Fruit fly (Drosophila melanogaster) whole organism, embryonic: ENCODE data around the gene CG14442.

Source experiments
- Ada2b ChIP-seq: fragments of 200-800 bp; sonication (Bioruptor generic); IDR thresholded peaks from 2 replicates; pipeline ENCODE4 v1.3.6; 2022; ENCODE audit warnings: missing biosample characterization, missing genetic modification characterization
- C15 ChIP-seq: fragments of 200-800 bp; sonication (Bioruptor generic); IDR thresholded peaks from 3 replicates; pipeline ENCODE4 v1.3.6; 2022; ENCODE audit warnings: missing biosample characterization, missing genetic modification characterization
- CG11695 ChIP-seq: fragments of 200-800 bp; sonication (Bioruptor generic); IDR thresholded peaks from 3 replicates; pipeline ENCODE4 v1.3.6; 2022; ENCODE audit warnings: missing biosample characterization, missing genetic modification characterization
- CG13424 ChIP-seq: fragments of 200-800 bp; sonication (Bioruptor generic); optimal IDR thresholded peaks from 2 replicates; lab custom pipeline; 2019; ENCODE audit warnings: missing biosample characterization, mild to moderate bottlenecking, missing genetic modification characterization, moderate library complexity
- CG14441 ChIP-seq: fragments of 200-800 bp; sonication (Bioruptor generic); IDR thresholded peaks from 2 replicates; pipeline ENCODE4 v1.3.6; 2022; ENCODE audit warnings: missing biosample characterization, missing genetic modification characterization
- CG15073 ChIP-seq: fragments of 200-800 bp; sonication (Bioruptor generic); optimal IDR thresholded peaks from 2 replicates; lab custom pipeline; 2016; ENCODE audit warnings: missing biosample characterization, missing genetic modification characterization
- CG17829 ChIP-seq: fragments of 200-800 bp; optimal IDR thresholded peaks from 2 replicates; lab custom pipeline; 2019; ENCODE audit warnings: missing biosample characterization, mild to moderate bottlenecking, missing genetic modification characterization, moderate library complexity
- CG18476 ChIP-seq: fragments of 200-800 bp; sonication (Bioruptor generic); optimal IDR thresholded peaks from 2 replicates; lab custom pipeline; 2016; ENCODE audit warnings: missing biosample characterization, mild to moderate bottlenecking, missing genetic modification characterization
- CG2678 ChIP-seq: fragments of 200-800 bp; sonication (Bioruptor generic); optimal IDR thresholded peaks from 3 replicates; lab custom pipeline; 2019; ENCODE audit warnings: missing biosample characterization, mild to moderate bottlenecking, missing genetic modification characterization, moderate library complexity
- CG2889 ChIP-seq: fragments of 200-800 bp; sonication (Bioruptor generic); IDR thresholded peaks from 3 replicates; pipeline ENCODE4 v1.3.6; 2022; ENCODE audit warnings: missing biosample characterization, missing genetic modification characterization
- CG3163 ChIP-seq: fragments of 200-800 bp; sonication (Bioruptor generic); optimal IDR thresholded peaks from 3 replicates; lab custom pipeline; 2016; ENCODE audit warnings: missing biosample characterization, missing genetic modification characterization
- CG32532 ChIP-seq: fragments of 200-800 bp; sonication (Bioruptor generic); IDR thresholded peaks from 2 replicates; pipeline ENCODE4 v1.3.6; 2022; ENCODE audit warnings: missing biosample characterization, missing genetic modification characterization
- CG3281 ChIP-seq: fragments of 200-800 bp; sonication (Bioruptor generic); optimal IDR thresholded peaks from 3 replicates; lab custom pipeline; 2017; ENCODE audit warnings: missing biosample characterization, mild to moderate bottlenecking, missing genetic modification characterization
- CG3726 ChIP-seq: fragments of 200-800 bp; sonication (Bioruptor generic); IDR thresholded peaks from 3 replicates; pipeline ENCODE4, ENCODE4 v1.3.6; 2022; ENCODE audit warnings: missing biosample characterization, missing genetic modification characterization
- CG4404 ChIP-seq: fragments of 200-800 bp; sonication (Bioruptor generic); IDR thresholded peaks from 2 replicates; pipeline ENCODE4 v1.3.6; 2022; ENCODE audit warnings: missing biosample characterization, missing genetic modification characterization
- CG4820 ChIP-seq: fragments of 200-800 bp; sonication (Bioruptor generic); optimal IDR thresholded peaks from 3 replicates; lab custom pipeline; 2016; ENCODE audit warnings: missing biosample characterization, missing genetic modification characterization
- CG7271 ChIP-seq: fragments of 200-800 bp; sonication (Bioruptor generic); optimal IDR thresholded peaks from 2 replicates; lab custom pipeline; 2018; ENCODE audit warnings: missing biosample characterization, mild to moderate bottlenecking, missing genetic modification characterization, moderate library complexity
- CG7786 ChIP-seq: fragments of 200-800 bp; sonication (Bioruptor generic); optimal IDR thresholded peaks from 2 replicates; lab custom pipeline; 2016; ENCODE audit warnings: missing biosample characterization, missing genetic modification characterization
- CG8924 ChIP-seq: fragments of 200-800 bp; optimal IDR thresholded peaks from 3 replicates; lab custom pipeline; 2019; ENCODE audit warnings: missing biosample characterization, mild to moderate bottlenecking, missing genetic modification characterization, moderate library complexity
- CG9437 ChIP-seq: fragments of 200-800 bp; sonication (Bioruptor generic); optimal IDR thresholded peaks from 2 replicates; lab custom pipeline; 2018; ENCODE audit warnings: missing biosample characterization, mild to moderate bottlenecking, missing genetic modification characterization
- Camta ChIP-seq: fragments of 200-800 bp; sonication (Bioruptor generic); optimal IDR thresholded peaks from 2 replicates; lab custom pipeline; 2016; ENCODE audit warnings: missing biosample characterization, missing genetic modification characterization
- D ChIP-seq, 2 experiments: fragments of 200-800 bp in 1 of 2; fragments of >200 bp in 1 of 2; sonication (Bioruptor generic) in 1 of 2; optimal IDR thresholded peaks; 2 replicates in 1 of 2; 3 replicates in 1 of 2; lab custom pipeline; 2017; ENCODE audit warnings: mild to moderate bottlenecking in 1 of 2, missing biosample characterization in 1 of 2, missing genetic modification characterization in 1 of 2, missing genetic modification reagents in 1 of 2
- D19B ChIP-seq: fragments of 200-800 bp; sonication (Bioruptor generic); optimal IDR thresholded peaks from 2 replicates; lab custom pipeline; 2017; ENCODE audit warnings: missing biosample characterization, mild to moderate bottlenecking, missing genetic modification characterization
- Dip2 ChIP-seq: fragments of 200-800 bp; sonication (Bioruptor generic); IDR thresholded peaks from 2 replicates; pipeline ENCODE4 v1.3.6; 2022; ENCODE audit warnings: missing biosample characterization, missing genetic modification characterization
- E2f1 ChIP-seq: fragments of 200-800 bp; sonication (Bioruptor generic); IDR thresholded peaks from 2 replicates; pipeline ENCODE4 v1.3.6; 2022; ENCODE audit warnings: missing biosample characterization, missing genetic modification characterization
- Fer2 ChIP-seq: fragments of 200-800 bp; sonication (Bioruptor generic); optimal IDR thresholded peaks from 2 replicates; lab custom pipeline; 2018; ENCODE audit warnings: missing biosample characterization, mild to moderate bottlenecking, missing genetic modification characterization, moderate library complexity
- HLH4C ChIP-seq: fragments of 200-800 bp; sonication (Bioruptor generic); IDR thresholded peaks from 3 replicates; pipeline ENCODE4 v1.3.6; 2022; ENCODE audit warnings: missing biosample characterization, missing genetic modification characterization; ENCODE audit not compliant: partially characterized antibody
- Hey ChIP-seq: fragments of 200-800 bp; sonication (Bioruptor generic); optimal IDR thresholded peaks from 3 replicates; lab custom pipeline; 2018; ENCODE audit warnings: missing biosample characterization, mild to moderate bottlenecking, missing genetic modification characterization
- HmgD ChIP-seq: fragments of 200-800 bp; sonication (Bioruptor generic); optimal IDR thresholded peaks from 3 replicates; lab custom pipeline; 2016; ENCODE audit warnings: missing biosample characterization, missing genetic modification characterization
- Mad ChIP-seq: fragments of 200-800 bp; sonication (Bioruptor generic); optimal IDR thresholded peaks from 2 replicates; lab custom pipeline; 2016; ENCODE audit warnings: missing biosample characterization, missing genetic modification characterization
- Rx ChIP-seq: fragments of 200-800 bp; sonication (Bioruptor generic); IDR thresholded peaks from 2 replicates; pipeline ENCODE4 v1.3.6; 2022; ENCODE audit warnings: missing biosample characterization, missing genetic modification characterization
- Sry-β ChIP-seq: fragments of 200-800 bp; sonication (Bioruptor generic); optimal IDR thresholded peaks from 2 replicates; lab custom pipeline; 2018; ENCODE audit warnings: missing biosample characterization, mild to moderate bottlenecking, missing genetic modification characterization, moderate library complexity
- al ChIP-seq: fragments of 200-800 bp; sonication (Bioruptor generic); IDR thresholded peaks from 2 replicates; pipeline ENCODE4 v1.3.6; 2022; ENCODE audit warnings: missing biosample characterization, missing genetic modification characterization
- ash1 ChIP-seq: fragments of 200-800 bp; sonication (Bioruptor generic); optimal IDR thresholded peaks from 2 replicates; lab custom pipeline; 2018; ENCODE audit warnings: missing biosample characterization, mild to moderate bottlenecking, missing genetic modification characterization
- caup ChIP-seq: fragments of 200-800 bp; sonication (Bioruptor generic); optimal IDR thresholded peaks from 3 replicates; lab custom pipeline; 2017; ENCODE audit warnings: missing biosample characterization, mild to moderate bottlenecking, missing genetic modification characterization, moderate library complexity; ENCODE audit not compliant: severe bottlenecking
- da ChIP-seq: fragments of 200-800 bp; sonication (Bioruptor generic); optimal IDR thresholded peaks from 2 replicates; lab custom pipeline; 2016; ENCODE audit warnings: missing biosample characterization, missing genetic modification characterization
- ewg ChIP-seq: fragments of 200-800 bp; sonication (Bioruptor generic); optimal IDR thresholded peaks from 3 replicates; lab custom pipeline; 2017; ENCODE audit warnings: mild to moderate bottlenecking, missing biosample characterization, missing genetic modification reagents, missing genetic modification characterization
- gcm ChIP-seq: fragments of 200-800 bp; sonication (Bioruptor generic); optimal IDR thresholded peaks from 2 replicates; lab custom pipeline; 2019; ENCODE audit warnings: missing biosample characterization, mild to moderate bottlenecking, missing genetic modification characterization, moderate library complexity
- h ChIP-seq: fragments of >200 bp; optimal IDR thresholded peaks from 2 replicates; lab custom pipeline; 2017
- lmd ChIP-seq: fragments of 200-800 bp; sonication (Bioruptor generic); IDR thresholded peaks from 2 replicates; pipeline ENCODE4 v1.3.6; 2022; ENCODE audit warnings: missing biosample characterization, missing genetic modification characterization
- maf-S ChIP-seq: fragments of 200-800 bp; sonication (Bioruptor generic); optimal IDR thresholded peaks from 2 replicates; lab custom pipeline; 2016; ENCODE audit warnings: missing biosample characterization, missing genetic modification characterization
- nerfin-1 ChIP-seq: fragments of 200-800 bp; sonication (Bioruptor generic); optimal IDR thresholded peaks from 3 replicates; lab custom pipeline; 2019; ENCODE audit warnings: missing biosample characterization, mild to moderate bottlenecking, missing genetic modification characterization, moderate library complexity
- nerfin-2 ChIP-seq: fragments of 200-800 bp; sonication (Bioruptor generic); IDR thresholded peaks from 2 replicates; pipeline ENCODE4 v1.3.6; 2022; ENCODE audit warnings: missing biosample characterization, missing genetic modification characterization; ENCODE audit not compliant: partially characterized antibody
- phol ChIP-seq: fragments of 200-800 bp; sonication (Bioruptor generic); optimal IDR thresholded peaks from 3 replicates; lab custom pipeline; 2018; ENCODE audit warnings: missing biosample characterization, mild to moderate bottlenecking, missing genetic modification characterization, moderate library complexity
- rib ChIP-seq: fragments of 200-800 bp; sonication (Bioruptor generic); IDR thresholded peaks from 2 replicates; pipeline ENCODE4 v1.3.6; 2022; ENCODE audit warnings: missing biosample characterization, missing genetic modification characterization
- tio ChIP-seq: fragments of 200-800 bp; sonication (Bioruptor generic); optimal IDR thresholded peaks from 2 replicates; lab custom pipeline; 2017; ENCODE audit warnings: missing biosample characterization, missing genetic modification characterization, inconsistent platforms
- tx ChIP-seq: fragments of 200-800 bp; sonication (Bioruptor generic); optimal IDR thresholded peaks from 2 replicates; lab custom pipeline; 2016; ENCODE audit warnings: missing biosample characterization, missing genetic modification characterization
- wdn ChIP-seq: fragments of 200-800 bp; sonication (Bioruptor generic); IDR thresholded peaks from 2 replicates; pipeline ENCODE4 v1.3.6; 2022; ENCODE audit warnings: missing biosample characterization, missing genetic modification characterization
- zen2 ChIP-seq: fragments of 200-800 bp; sonication (Bioruptor generic); IDR thresholded peaks from 3 replicates; pipeline ENCODE4 v1.3.6; 2022; ENCODE audit warnings: missing biosample characterization, missing genetic modification characterization; ENCODE audit not compliant: partially characterized antibody
- zfh1 ChIP-seq: fragments of 200-800 bp; sonication (Bioruptor generic); IDR thresholded peaks from 3 replicates; pipeline ENCODE4 v1.3.6; 2022; ENCODE audit warnings: missing biosample characterization, missing genetic modification characterization

Gene CG14442

DNA sequence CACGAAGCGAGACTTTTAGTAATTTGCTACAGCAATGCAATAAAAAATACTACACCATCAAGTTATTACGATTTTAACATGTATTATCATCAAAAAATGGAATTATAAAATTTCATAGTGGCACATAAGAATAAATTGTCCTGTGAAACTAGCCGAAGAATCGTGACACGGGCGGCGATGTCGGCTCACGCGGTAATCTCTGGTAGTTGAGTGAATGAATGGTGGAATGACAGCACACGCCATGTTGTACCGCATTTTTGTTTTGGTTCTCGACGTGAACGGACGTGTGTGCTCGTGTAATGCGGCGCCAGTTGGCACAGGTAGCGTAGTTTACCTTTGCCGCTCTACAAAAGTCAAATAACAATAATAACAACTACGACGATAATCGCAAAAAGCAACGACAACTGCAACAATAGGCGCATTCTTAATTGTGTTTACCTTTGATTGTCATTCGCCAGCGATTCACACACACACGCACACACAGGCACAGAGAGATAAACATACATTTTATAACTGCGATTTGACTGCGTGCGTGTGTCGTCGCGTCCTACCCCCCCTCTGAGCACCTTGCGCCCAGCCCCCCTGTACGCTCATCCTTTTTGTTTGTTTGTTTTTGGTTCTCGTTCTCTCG is 4.6 kb upstream of the CG14442 start, which contains the start of gene CG14441 (continued):
- TF ChIP-seq da = no peak
- TF ChIP-seq Sry-β (GFP tag; lab: Kevin White, UChicago) = peak; percentile 96
- TF ChIP-seq CG18476 (GFP tag; lab: Kevin White, UChicago) = peak; percentile 3
- peak; percentile 30 for TF ChIP-seq Camta (GFP tag; lab: Kevin White, UChicago)
- TF ChIP-seq E2f1 (GFP tag; lab: Robert Waterston, UW) = no peak
- TF ChIP-seq zfh1 (GFP tag; lab: Robert Waterston, UW) = no peak; the same call in 2 of the 3 replicates
- peak; percentile 96 for TF ChIP-seq HLH4C
- TF ChIP-seq D (optimal IDR thresholded peaks at IDR 0.05; lab: Kevin White, UChicago) = peak; percentile 54
- no peak for TF ChIP-seq D (GFP tag; optimal IDR thresholded peaks at IDR 0.05; lab: Kevin White, UChicago)
- TF ChIP-seq CG2678 (tag; lab: Kevin White, UChicago) = peak; percentile 62
- peak; percentile 13 for TF ChIP-seq HmgD (GFP tag; lab: Kevin White, UChicago)
- TF ChIP-seq caup (GFP tag; lab: Kevin White, UChicago) = peak; percentile 80
- no peak for TF ChIP-seq h (lab: Kevin White, UChicago)
- peak; percentile 73 for TF ChIP-seq CG8924 (tag; lab: Kevin White, UChicago)
- no peak for TF ChIP-seq CG4404
- peak; percentile 93 for TF ChIP-seq nerfin-2 (GFP tag; lab: Robert Waterston, UW)
- no peak for TF ChIP-seq Dip2 (GFP tag; lab: Robert Waterston, UW)
- TF ChIP-seq CG14441 (GFP tag; lab: Robert Waterston, UW) = peak; percentile 49; the same call in 1 of the 2 replicates
- peak; percentile 63 for TF ChIP-seq CG32532 (GFP tag; lab: Robert Waterston, UW)
- TF ChIP-seq CG17829 (tag; lab: Kevin White, UChicago) = peak; percentile 47
- no peak for TF ChIP-seq CG9437 (GFP tag; lab: Kevin White, UChicago)
- no peak for TF ChIP-seq al
- peak; percentile 32 for TF ChIP-seq CG3163 (GFP tag; lab: Kevin White, UChicago)
- no peak for TF ChIP-seq Ada2b
- peak; percentile 52 for TF ChIP-seq Mad (GFP tag; lab: Kevin White, UChicago)
- no peak for TF ChIP-seq CG2889 (GFP tag; lab: Robert Waterston, UW)
- no peak for TF ChIP-seq maf-S (GFP tag; lab: Kevin White, UChicago)
- TF ChIP-seq phol = peak; percentile 62
- peak; percentile 25 for TF ChIP-seq gcm (GFP tag; lab: Kevin White, UChicago)
- no peak for TF ChIP-seq ash1 (GFP tag; lab: Kevin White, UChicago)
- TF ChIP-seq CG11695 (GFP tag; lab: Robert Waterston, UW) = no peak
- no peak for TF ChIP-seq CG15073 (GFP tag; lab: Kevin White, UChicago)
- TF ChIP-seq nerfin-1 (tag; lab: Kevin White, UChicago) = peak; percentile 66
- peak; percentile 40 for TF ChIP-seq Hey (tag; lab: Kevin White, UChicago)
- TF ChIP-seq CG7271 (tag; lab: Kevin White, UChicago) = peak; percentile 13
- TF ChIP-seq CG3726 (GFP tag; lab: Robert Waterston, UW) = no peak
- TF ChIP-seq CG13424 (tag; lab: Kevin White, UChicago) = peak; percentile 43
- TF ChIP-seq ewg (GFP tag; lab: Kevin White, UChicago) = no peak
- no peak for TF ChIP-seq rib (GFP tag; lab: Robert Waterston, UW)
- no peak for TF ChIP-seq tio (GFP tag; lab: Kevin White, UChicago)
- peak; percentile 78 for TF ChIP-seq CG3281 (GFP tag; lab: Kevin White, UChicago)
- TF ChIP-seq CG7786 (GFP tag; lab: Kevin White, UChicago) = peak; percentile 30
- peak; percentile 27; the same call in 1 of the 2 replicates for TF ChIP-seq lmd
- peak; percentile 31 for TF ChIP-seq Fer2 (tag; lab: Kevin White, UChicago)
- TF ChIP-seq C15 = no peak
- TF ChIP-seq zen2 (GFP tag; lab: Robert Waterston, UW) = peak; percentile 98
- no peak for TF ChIP-seq Rx (GFP tag; lab: Robert Waterston, UW)
- no peak for TF ChIP-seq D19B (GFP tag; lab: Kevin White, UChicago)
- no peak for TF ChIP-seq wdn
- no peak for TF ChIP-seq tx (GFP tag; lab: Kevin White, UChicago)
- TF ChIP-seq CG4820 (GFP tag; lab: Kevin White, UChicago) = peak; percentile 9
